Fruit fly (Drosophila melanogaster) whole organism, embryonic: ENCODE results near the gene topi.

Experiments
- CG10654 ChIP-seq: fragments of 200-800 bp; sonication (Bioruptor generic); optimal IDR thresholded peaks from 2 replicates; lab custom pipeline; 2016; ENCODE audit warnings: missing biosample characterization, missing genetic modification characterization
- CG11456 ChIP-seq: fragments of 200-800 bp; sonication (Bioruptor generic); IDR thresholded peaks from 3 replicates; pipeline ENCODE4 v1.3.6; 2022; ENCODE audit warnings: missing biosample characterization, missing genetic modification characterization
- CG11504 ChIP-seq: fragments of 200-800 bp; sonication (Bioruptor generic); optimal IDR thresholded peaks from 3 replicates; lab custom pipeline; 2019; ENCODE audit warnings: missing biosample characterization, mild to moderate bottlenecking, missing genetic modification characterization, moderate library complexity
- CG12659 ChIP-seq: fragments of 200-800 bp; sonication (Bioruptor generic); optimal IDR thresholded peaks from 3 replicates; lab custom pipeline; 2017; ENCODE audit warnings: mild to moderate bottlenecking, missing biosample characterization, missing genetic modification reagents, missing genetic modification characterization
- CG13123 ChIP-seq: fragments of 200-800 bp; sonication (Bioruptor generic); optimal IDR thresholded peaks from 2 replicates; lab custom pipeline; 2016; ENCODE audit warnings: missing biosample characterization, missing genetic modification characterization
- CG13775 ChIP-seq: fragments of 200-800 bp; sonication (Bioruptor generic); optimal IDR thresholded peaks from 3 replicates; lab custom pipeline; 2017; ENCODE audit warnings: missing biosample characterization, mild to moderate bottlenecking, missing genetic modification characterization
- CG14050 ChIP-seq: fragments of 200-800 bp; sonication (Bioruptor generic); IDR thresholded peaks from 3 replicates; pipeline ENCODE4 v1.3.6; 2022; ENCODE audit warnings: missing biosample characterization, missing genetic modification characterization
- CG14965 ChIP-seq: fragments of 200-800 bp; sonication (Bioruptor generic); optimal IDR thresholded peaks from 2 replicates; lab custom pipeline; 2016; ENCODE audit warnings: missing biosample characterization, missing genetic modification characterization, borderline replicate concordance
- CG15479 ChIP-seq: fragments of 200-800 bp; sonication (Bioruptor generic); optimal IDR thresholded peaks from 3 replicates; lab custom pipeline; 2019; ENCODE audit warnings: missing biosample characterization, mild to moderate bottlenecking, missing genetic modification characterization, moderate library complexity
- CG17802 ChIP-seq: fragments of 200-800 bp; sonication (Bioruptor generic); optimal IDR thresholded peaks from 2 replicates; lab custom pipeline; 2018; ENCODE audit warnings: missing biosample characterization, mild to moderate bottlenecking, missing genetic modification characterization, moderate library complexity
- CG17829 ChIP-seq: fragments of 200-800 bp; optimal IDR thresholded peaks from 2 replicates; lab custom pipeline; 2019; ENCODE audit warnings: missing biosample characterization, mild to moderate bottlenecking, missing genetic modification characterization, moderate library complexity
- CG1792 ChIP-seq: fragments of 200-800 bp; sonication (Bioruptor generic); optimal IDR thresholded peaks from 2 replicates; lab custom pipeline; 2016; ENCODE audit warnings: missing biosample characterization, missing genetic modification characterization
- CG18599 ChIP-seq: fragments of 200-800 bp; sonication (Bioruptor generic); optimal IDR thresholded peaks from 3 replicates; lab custom pipeline; 2017; ENCODE audit warnings: missing biosample characterization, missing genetic modification characterization, mild to moderate bottlenecking, moderate library complexity, missing genetic modification reagents
- CG18764 ChIP-seq: fragments of 200-800 bp; sonication (Bioruptor generic); optimal IDR thresholded peaks from 3 replicates; lab custom pipeline; 2016; ENCODE audit warnings: missing biosample characterization, missing genetic modification characterization
- CG2202 ChIP-seq: fragments of 200-800 bp; sonication (Bioruptor generic); optimal IDR thresholded peaks from 2 replicates; lab custom pipeline; 2018; ENCODE audit warnings: missing biosample characterization, mild to moderate bottlenecking, missing genetic modification characterization
- CG30431 ChIP-seq: fragments of 200-800 bp; sonication (Bioruptor generic); optimal IDR thresholded peaks from 2 replicates; lab custom pipeline; 2017; ENCODE audit warnings: missing biosample characterization, missing genetic modification characterization
- CG34224 ChIP-seq: fragments of 200-800 bp; sonication (Bioruptor generic); IDR thresholded peaks from 3 replicates; pipeline ENCODE4 v1.3.6; 2022; ENCODE audit warnings: missing biosample characterization, missing genetic modification characterization; ENCODE audit not compliant: partially characterized antibody
- CG3726 ChIP-seq: fragments of 200-800 bp; sonication (Bioruptor generic); IDR thresholded peaks from 3 replicates; pipeline ENCODE4, ENCODE4 v1.3.6; 2022; ENCODE audit warnings: missing biosample characterization, missing genetic modification characterization
- CG43689 ChIP-seq: fragments of 200-800 bp; sonication (Bioruptor generic); IDR thresholded peaks from 2 replicates; pipeline ENCODE4 v1.3.6; 2022; ENCODE audit warnings: missing biosample characterization, missing genetic modification characterization
- CG6683 ChIP-seq: fragments of 200-800 bp; sonication (Bioruptor generic); optimal IDR thresholded peaks from 2 replicates; lab custom pipeline; 2017; ENCODE audit warnings: missing biosample characterization, mild to moderate bottlenecking, missing genetic modification characterization, missing genetic modification reagents
- CG8478 ChIP-seq: fragments of >200 bp; optimal IDR thresholded peaks from 2 replicates; lab custom pipeline; 2018
- CG9437 ChIP-seq: fragments of 200-800 bp; sonication (Bioruptor generic); optimal IDR thresholded peaks from 2 replicates; lab custom pipeline; 2018; ENCODE audit warnings: missing biosample characterization, mild to moderate bottlenecking, missing genetic modification characterization
- CG9876 ChIP-seq: fragments of 200-800 bp; sonication (Bioruptor generic); optimal IDR thresholded peaks from 2 replicates; lab custom pipeline; 2016; ENCODE audit warnings: missing biosample characterization, missing genetic modification characterization
- Dek ChIP-seq: fragments of 200-800 bp; sonication (Bioruptor generic); optimal IDR thresholded peaks from 3 replicates; lab custom pipeline; 2019; ENCODE audit warnings: missing biosample characterization, mild to moderate bottlenecking, missing genetic modification characterization, moderate library complexity
- H15 ChIP-seq: fragments of 200-800 bp; sonication (Bioruptor generic); IDR thresholded peaks from 3 replicates; pipeline ENCODE4 v1.3.6; 2022; ENCODE audit warnings: missing biosample characterization, missing genetic modification characterization
- H2.0 ChIP-seq: fragments of 200-800 bp; sonication (Bioruptor generic); IDR thresholded peaks from 2 replicates; pipeline ENCODE4 v1.3.6; 2022; ENCODE audit warnings: missing biosample characterization, missing genetic modification characterization
- Hr39 ChIP-seq: fragments of >200 bp; optimal IDR thresholded peaks from 2 replicates; lab custom pipeline; 2017
- Lhr ChIP-seq: fragments of 200-800 bp; sonication (Bioruptor generic); optimal IDR thresholded peaks from 3 replicates; lab custom pipeline; 2017; ENCODE audit warnings: mild to moderate bottlenecking, missing biosample characterization, missing genetic modification reagents, missing genetic modification characterization
- Lpt ChIP-seq: fragments of >200 bp; optimal IDR thresholded peaks from 2 replicates; lab custom pipeline; 2018; ENCODE audit warnings: missing biosample characterization, missing genetic modification characterization
- Mes4 ChIP-seq: fragments of 200-800 bp; sonication (Bioruptor generic); optimal IDR thresholded peaks from 2 replicates; lab custom pipeline; 2016; ENCODE audit warnings: missing biosample characterization, missing genetic modification characterization
- NK7.1 ChIP-seq: fragments of 200-800 bp; sonication (Bioruptor generic); optimal IDR thresholded peaks from 3 replicates; lab custom pipeline; 2016; ENCODE audit warnings: missing biosample characterization, missing genetic modification characterization
- Ravus ChIP-seq: fragments of 200-800 bp; sonication (Bioruptor generic); IDR thresholded peaks from 2 replicates; pipeline ENCODE4 v1.3.6; 2022; ENCODE audit warnings: missing biosample characterization, missing genetic modification characterization
- Six4 ChIP-seq: fragments of 200-800 bp; sonication (Bioruptor generic); optimal IDR thresholded peaks from 2 replicates; lab custom pipeline; 2016; ENCODE audit warnings: missing biosample characterization, missing genetic modification characterization
- TFAM ChIP-seq: fragments of 200-800 bp; sonication (Bioruptor generic); optimal IDR thresholded peaks from 2 replicates; lab custom pipeline; 2017; ENCODE audit warnings: missing biosample characterization, missing genetic modification characterization, inconsistent platforms
- bab2 ChIP-seq: fragments of 200-800 bp; sonication (Bioruptor generic); optimal IDR thresholded peaks from 2 replicates; lab custom pipeline; 2016; ENCODE audit warnings: missing biosample characterization, missing genetic modification characterization
- br ChIP-seq: fragments of >200 bp; optimal IDR thresholded peaks from 2 replicates; lab custom pipeline; 2017
- chn ChIP-seq: fragments of 200-800 bp; sonication (Bioruptor generic); optimal IDR thresholded peaks from 2 replicates; lab custom pipeline; 2016; ENCODE audit warnings: missing biosample characterization, missing genetic modification characterization
- dmrt11E ChIP-seq: fragments of 200-800 bp; sonication (Bioruptor generic); optimal IDR thresholded peaks from 3 replicates; lab custom pipeline; 2018; ENCODE audit warnings: missing biosample characterization, mild to moderate bottlenecking, missing genetic modification characterization, moderate library complexity
- esg ChIP-seq: fragments of 200-800 bp; sonication (Bioruptor generic); conservative IDR thresholded peaks from 2 replicates; pipeline ENCODE4 v1.3.6; 2022; ENCODE audit warnings: missing biosample characterization, missing genetic modification characterization
- fu2 ChIP-seq: fragments of 200-800 bp; sonication (Bioruptor generic); optimal IDR thresholded peaks from 2 replicates; lab custom pipeline; 2016; ENCODE audit warnings: missing biosample characterization, missing genetic modification characterization
- gsb ChIP-seq: fragments of 200-800 bp; sonication (Bioruptor generic); IDR thresholded peaks from 2 replicates; pipeline ENCODE4 v1.3.6; 2022; ENCODE audit warnings: missing biosample characterization, missing genetic modification characterization
- hb ChIP-seq: fragments of 200-800 bp; sonication (Bioruptor generic); IDR thresholded peaks from 3 replicates; pipeline ENCODE4 v1.3.6; 2022; ENCODE audit warnings: missing biosample characterization, missing genetic modification characterization; ENCODE audit not compliant: partially characterized antibody
- jigr1 ChIP-seq: fragments of 200-800 bp; sonication (Bioruptor generic); IDR thresholded peaks from 3 replicates; pipeline ENCODE4 v1.3.6; 2022; ENCODE audit warnings: missing biosample characterization, missing genetic modification characterization
- oc ChIP-seq: fragments of 200-800 bp; sonication (Bioruptor generic); optimal IDR thresholded peaks from 2 replicates; lab custom pipeline; 2018; ENCODE audit warnings: missing biosample characterization, mild to moderate bottlenecking, missing genetic modification characterization, moderate library complexity
- pb ChIP-seq: fragments of 200-800 bp; sonication (Bioruptor generic); optimal IDR thresholded peaks from 3 replicates; lab custom pipeline; 2016; ENCODE audit warnings: missing biosample characterization, missing genetic modification characterization
- sc ChIP-seq, 3 experiments: fragments of >200 bp in 2 of 3; fragments of 200-800 bp in 1 of 3; sonication (Bioruptor generic) in 1 of 3; optimal IDR thresholded peaks; 2 replicates in 2 of 3; 3 replicates in 1 of 3; lab custom pipeline; 2017; ENCODE audit warnings: mild to moderate bottlenecking in 1 of 3, missing biosample characterization in 1 of 3, missing genetic modification characterization in 1 of 3, missing genetic modification reagents in 1 of 3
- tll ChIP-seq, 2 experiments: fragments of 200-800 bp in 1 of 2; fragments of >200 bp in 1 of 2; sonication (Bioruptor generic) in 1 of 2; optimal IDR thresholded peaks; 2 replicates each; lab custom pipeline; 2017 to 2019; ENCODE audit warnings: missing biosample characterization in 2 of 2, missing genetic modification characterization in 2 of 2, mild to moderate bottlenecking in 1 of 2, moderate library complexity in 1 of 2
- trem ChIP-seq: fragments of 200-800 bp; optimal IDR thresholded peaks from 3 replicates; lab custom pipeline; 2019; ENCODE audit warnings: missing biosample characterization, mild to moderate bottlenecking, missing genetic modification characterization, moderate library complexity

Gene topi

DNA sequence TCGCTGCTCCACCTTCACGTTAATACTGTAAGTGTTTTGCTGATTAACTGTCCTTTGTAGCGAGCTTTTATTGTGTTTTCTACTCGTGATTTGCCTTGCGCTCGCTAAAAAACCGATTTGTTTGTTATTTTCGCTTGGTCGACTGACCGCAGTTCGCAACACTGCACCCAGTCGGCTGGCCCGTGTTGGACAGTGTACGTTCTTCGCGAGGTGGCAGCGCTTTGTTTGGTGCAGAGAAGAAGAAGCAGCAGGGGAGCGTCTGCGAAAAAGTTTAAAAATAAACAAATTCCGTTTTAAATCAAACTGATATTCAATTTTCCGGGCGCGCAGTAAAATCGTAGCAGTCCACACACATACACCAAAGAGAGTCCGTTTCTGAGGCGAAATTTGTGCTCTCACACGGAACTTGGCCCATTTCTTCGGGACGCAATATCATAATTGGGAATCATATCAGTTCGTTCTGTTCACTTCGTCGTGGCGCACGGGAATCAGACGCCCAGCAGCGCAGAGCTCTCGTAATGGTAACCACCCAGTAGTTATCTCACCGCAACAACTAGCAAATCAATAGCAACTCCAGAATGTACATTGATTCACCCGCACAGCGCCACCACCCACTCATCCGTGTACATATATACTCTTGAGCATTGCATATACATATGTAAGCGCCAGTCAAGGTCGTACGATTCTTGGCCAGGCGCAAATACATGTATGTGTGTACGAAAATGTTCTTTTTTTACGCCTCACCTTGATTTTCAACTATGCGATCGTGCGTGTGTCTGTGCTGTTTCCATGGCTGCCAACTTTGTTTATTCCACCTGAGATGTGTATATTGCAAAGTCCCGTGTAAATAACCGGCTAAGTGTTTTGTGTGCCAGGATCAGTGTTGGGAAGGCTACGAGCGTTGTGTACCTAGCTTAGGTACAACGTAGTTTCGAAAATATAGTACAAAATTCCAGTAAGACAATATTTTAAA is 7.0 kb upstream of the topi start, which contains the start of gene Naa80 (continued):
- TF ChIP-seq sc (optimal IDR thresholded peaks at IDR 0.05; lab: Kevin White, UChicago): no peak
- TF ChIP-seq sc (GFP tag; optimal IDR thresholded peaks at IDR 0.05; lab: Kevin White, UChicago): no peak
- TF ChIP-seq CG13123 (GFP tag; lab: Kevin White, UChicago): peak; percentile 3
- TF ChIP-seq CG17802 (tag; lab: Kevin White, UChicago): peak; percentile 33
- no peak for TF ChIP-seq Lpt
- TF ChIP-seq chn (GFP tag; lab: Kevin White, UChicago): peak; percentile 80
- TF ChIP-seq CG30431 (GFP tag; lab: Kevin White, UChicago): no peak
- peak; percentile 53 for TF ChIP-seq H2.0
- TF ChIP-seq CG13775 (GFP tag; lab: Kevin White, UChicago): peak; percentile 9
- peak; percentile 34 for TF ChIP-seq Dek (tag; lab: Kevin White, UChicago)
- TF ChIP-seq CG17829: peak; percentile 58
- TF ChIP-seq NK7.1 (GFP tag; lab: Kevin White, UChicago): peak; percentile 31
- peak; percentile 16 for TF ChIP-seq Lhr
- peak; percentile 25 for TF ChIP-seq CG1792 (GFP tag; lab: Kevin White, UChicago)
- peak; percentile 48 for TF ChIP-seq pb (GFP tag; lab: Kevin White, UChicago)
- TF ChIP-seq CG6683 (GFP tag; lab: Kevin White, UChicago): no peak
- TF ChIP-seq CG11504: no peak
- peak in 1 of 2 experiments; percentile 32 for TF ChIP-seq tll (GFP tag; optimal IDR thresholded peaks at IDR 0.05; lab: Kevin White, UChicago)
- TF ChIP-seq CG2202 (tag; lab: Kevin White, UChicago): no peak
- TF ChIP-seq CG43689: no peak
- TF ChIP-seq hb: no peak; the same call in 2 of the 3 replicates
- no peak for TF ChIP-seq CG3726 (GFP tag; lab: Robert Waterston, UW)
- TF ChIP-seq CG10654: peak; percentile 51
- no peak for TF ChIP-seq oc
- peak; percentile 76 for TF ChIP-seq CG9876
- peak; percentile 1 for TF ChIP-seq Six4 (GFP tag; lab: Kevin White, UChicago)
- peak; percentile 16 for TF ChIP-seq dmrt11E
- TF ChIP-seq CG8478 (lab: Kevin White, UChicago): no peak
- peak; percentile 13 for TF ChIP-seq CG14965 (GFP tag; lab: Kevin White, UChicago)
- no peak for TF ChIP-seq jigr1 (GFP tag; lab: Robert Waterston, UW)
- peak; percentile 66 for TF ChIP-seq bab2 (GFP tag; lab: Kevin White, UChicago)
- TF ChIP-seq H15: peak; percentile 53; the same call in 1 of the 3 replicates
- TF ChIP-seq CG15479 (GFP tag; lab: Kevin White, UChicago): no peak
- TF ChIP-seq CG11456 (GFP tag; lab: Robert Waterston, UW): peak; percentile 80
- no peak for TF ChIP-seq CG9437 (GFP tag; lab: Kevin White, UChicago)
- no peak for TF ChIP-seq TFAM
- peak; percentile 53; the same call in 2 of the 3 replicates for TF ChIP-seq CG34224 (GFP tag; lab: Robert Waterston, UW)
- no peak for TF ChIP-seq Hr39 (lab: Kevin White, UChicago)
- TF ChIP-seq fu2 (GFP tag; lab: Kevin White, UChicago): peak; percentile 86
- TF ChIP-seq gsb (GFP tag; lab: Robert Waterston, UW): no peak; the same call in 1 of the 2 replicates
- TF ChIP-seq trem (tag; lab: Kevin White, UChicago): peak; percentile 88
- TF ChIP-seq CG18599 (GFP tag; lab: Kevin White, UChicago): peak; percentile 74
- TF ChIP-seq CG18764 (GFP tag; lab: Kevin White, UChicago): peak; percentile 34
- TF ChIP-seq esg (GFP tag; lab: Robert Waterston, UW): no peak
- no peak; the same call in 2 of the 3 replicates for TF ChIP-seq CG14050 (GFP tag; lab: Robert Waterston, UW)
- no peak for TF ChIP-seq br (lab: Kevin White, UChicago)
- peak; percentile 89 for TF ChIP-seq CG12659 (GFP tag; lab: Kevin White, UChicago)
- TF ChIP-seq Mes4 (GFP tag; lab: Kevin White, UChicago): peak; percentile 45
- TF ChIP-seq Ravus: no peak; the same call in 1 of the 2 replicates
